Worm (Caenorhabditis elegans): ENCODE results near the gene B0416.5.

Gene B0416.5

ce11 chrX:9296591-9296990 lies 25.9 kb upstream of the B0416.5 start, which contains the start of gene gly-13 (continued):
- TF ChIP-seq irx-1 (tag; optimal IDR thresholded peaks at IDR 0.05) (peak; percentile 5), nhr-47 (tag; optimal IDR thresholded peaks at IDR 0.05) (peak; percentile 32), zag-1 (tag; optimal IDR thresholded peaks at IDR 0.05) (no peak), tlp-1 (tag; optimal IDR thresholded peaks at IDR 0.05) (no peak), pax-3 (tag; optimal IDR thresholded peaks at IDR 0.05) (no peak), lin-15B (tag; optimal IDR thresholded peaks at IDR 0.05) (no peak), lin-35 (GFP tag; optimal IDR thresholded peaks at IDR 0.05) (peak in 1 of 2 experiments; percentile 33), unc-98 (GFP tag; IDR thresholded peaks at IDR 0.05) (no peak), sptf-1 (tag; optimal IDR thresholded peaks at IDR 0.05) (no peak), vab-15 (tag; optimal IDR thresholded peaks at IDR 0.05) (no peak), nhr-85 (tag) (peak; percentile 48), efl-1 (optimal IDR thresholded peaks at IDR 0.05) (no peak), efl-1 (GFP tag; optimal IDR thresholded peaks at IDR 0.05 in 1 of 2) (peak in 1 of 2 experiments; percentile 57), lsy-2 (tag; optimal IDR thresholded peaks at IDR 0.05) (peak in 1 of 2 experiments; percentile 30), xbp-1 (tag; optimal IDR thresholded peaks at IDR 0.05) (peak; percentile 33), nhr-90 (tag; optimal IDR thresholded peaks at IDR 0.05; ENCODE audit: poor library complexity) (peak; percentile 49), nhr-84 (tag; optimal IDR thresholded peaks at IDR 0.05) (no peak)

ce11 chrX:9295471-9295870 lies 24.8 kb upstream of the B0416.5 start:
- TF ChIP-seq sptf-1 (tag; optimal IDR thresholded peaks at IDR 0.05), result no peak
- TF ChIP-seq lin-35 (GFP tag; optimal IDR thresholded peaks at IDR 0.05), result peak in 1 of 2 experiments; percentile 16
- no peak for TF ChIP-seq sox-4 (tag; optimal IDR thresholded peaks at IDR 0.05)
- no peak for TF ChIP-seq fos-1 (tag; optimal IDR thresholded peaks at IDR 0.05)
- TF ChIP-seq nhr-90 (tag; optimal IDR thresholded peaks at IDR 0.05; ENCODE audit: poor library complexity), result no peak
- no peak for TF ChIP-seq C04F5.9 (tag; optimal IDR thresholded peaks at IDR 0.05)
- TF ChIP-seq C16A3.4 (tag; optimal IDR thresholded peaks at IDR 0.05), result no peak
- no peak for TF ChIP-seq nhr-12 (tag; optimal IDR thresholded peaks at IDR 0.05)
- TF ChIP-seq hpl-2 (GFP tag; optimal IDR thresholded peaks at IDR 0.05), result no peak
- TF ChIP-seq fkh-4 (tag; optimal IDR thresholded peaks at IDR 0.05; ENCODE audit: borderline replicate concordance), result no peak
- TF ChIP-seq tlp-1 (tag; optimal IDR thresholded peaks at IDR 0.05), result no peak
- peak; percentile 56 for TF ChIP-seq elt-2 (tag; optimal IDR thresholded peaks at IDR 0.05)
- TF ChIP-seq hlh-4 (tag; optimal IDR thresholded peaks at IDR 0.05), result no peak
- TF ChIP-seq nhr-84 (tag; optimal IDR thresholded peaks at IDR 0.05), result no peak

ce11 chrX:9291345-9291744 lies 20.7 kb upstream of the B0416.5 start, which contains the start of gene B0416.3:
B0416.3 (plus strand) TSS chrX:9291645.
- no peak for TF ChIP-seq nhr-84 (tag; optimal IDR thresholded peaks at IDR 0.05)
- no peak for TF ChIP-seq unc-62 (GFP tag; optimal IDR thresholded peaks at IDR 0.05)
- no peak for TF ChIP-seq jun-1 (tag; optimal IDR thresholded peaks at IDR 0.05)
- no peak for TF ChIP-seq mep-1 (tag; optimal IDR thresholded peaks at IDR 0.05)
- TF ChIP-seq dsc-1 (tag; optimal IDR thresholded peaks at IDR 0.05), result no peak
- no peak for TF ChIP-seq efl-1 (optimal IDR thresholded peaks at IDR 0.05)
- no peak for TF ChIP-seq efl-1 (GFP tag; optimal IDR thresholded peaks at IDR 0.05 in 1 of 2)
- no peak for TF ChIP-seq sptf-1 (tag; optimal IDR thresholded peaks at IDR 0.05)
- no peak for TF ChIP-seq zag-1 (tag; optimal IDR thresholded peaks at IDR 0.05)
- TF ChIP-seq alr-1 (tag; optimal IDR thresholded peaks at IDR 0.05; ENCODE audit: borderline replicate concordance), result no peak
- TF ChIP-seq fkh-10 (GFP tag; optimal IDR thresholded peaks at IDR 0.05), result no peak
- no peak for TF ChIP-seq ztf-4 (tag; optimal IDR thresholded peaks at IDR 0.05)
- no peak for TF ChIP-seq vab-15 (tag; optimal IDR thresholded peaks at IDR 0.05)
- no peak for TF ChIP-seq C04F5.9 (tag; optimal IDR thresholded peaks at IDR 0.05)

ce11 chrX:9283026-9283425 lies 12.4 kb upstream of the B0416.5 start, which contains the start of gene B0416.11:
B0416.11 (minus strand) TSS chrX:9283126.
- TF ChIP-seq elt-3 (tag; optimal IDR thresholded peaks at IDR 0.05) (no peak), snu-23 (GFP tag; optimal IDR thresholded peaks at IDR 0.05) (no peak), efl-1 (optimal IDR thresholded peaks at IDR 0.05) (no peak), efl-1 (GFP tag; optimal IDR thresholded peaks at IDR 0.05 in 1 of 2) (no peak), ama-1 (optimal IDR thresholded peaks at IDR 0.05) (no peak), skn-1 (tag; optimal IDR thresholded peaks at IDR 0.05) (no peak), jun-1 (tag; optimal IDR thresholded peaks at IDR 0.05) (no peak), fkh-10 (GFP tag; optimal IDR thresholded peaks at IDR 0.05) (no peak), lin-13 (GFP tag; optimal IDR thresholded peaks at IDR 0.05) (no peak), aly-2 (tag; optimal IDR thresholded peaks at IDR 0.05) (no peak), nhr-237 (tag; optimal IDR thresholded peaks at IDR 0.05) (no peak), lin-15B (tag; optimal IDR thresholded peaks at IDR 0.05) (no peak), rnt-1 (tag; optimal IDR thresholded peaks at IDR 0.05) (no peak), C16A3.4 (tag; optimal IDR thresholded peaks at IDR 0.05) (no peak), egl-13 (tag; optimal IDR thresholded peaks at IDR 0.05) (no peak), nhr-85 (tag) (no peak), ztf-11 (tag; optimal IDR thresholded peaks at IDR 0.05) (no peak), tbx-2 (tag; optimal IDR thresholded peaks at IDR 0.05) (no peak), ceh-90 (tag; optimal IDR thresholded peaks at IDR 0.05) (no peak), efl-3 (GFP tag; optimal IDR thresholded peaks at IDR 0.05) (no peak), F16B12.6 (tag; optimal IDR thresholded peaks at IDR 0.05) (no peak)

Measured in whole organism, L1 larva.